Worm (Caenorhabditis elegans): ENCODE results near the gene T03E6.8.

The T03E6.8 gene

ce11 chrV:16621894-16622293, 18.9 kb upstream of the T03E6.8 start:
- TF ChIP-seq ceh-48 (tag; optimal IDR thresholded peaks at IDR 0.05) (no peak), hlh-15 (tag; optimal IDR thresholded peaks at IDR 0.05) (no peak), T23F11.4 (GFP tag; optimal IDR thresholded peaks at IDR 0.05) (no peak), pat-9 (tag; optimal IDR thresholded peaks at IDR 0.05) (peak; percentile 24), sox-4 (tag; optimal IDR thresholded peaks at IDR 0.05) (no peak), rnt-1 (tag; optimal IDR thresholded peaks at IDR 0.05) (no peak), pag-3 (tag; optimal IDR thresholded peaks at IDR 0.05; ENCODE audit: borderline replicate concordance) (no peak), lin-11 (tag; optimal IDR thresholded peaks at IDR 0.05) (peak; percentile 45), ceh-14 (tag; optimal IDR thresholded peaks at IDR 0.05) (no peak), ceh-24 (tag; optimal IDR thresholded peaks at IDR 0.05) (no peak), ceh-31 (tag; optimal IDR thresholded peaks at IDR 0.05) (no peak), madf-2 (tag; optimal IDR thresholded peaks at IDR 0.05) (no peak), elt-2 (tag; optimal IDR thresholded peaks at IDR 0.05) (peak; percentile 26), ztf-16 (tag; optimal IDR thresholded peaks at IDR 0.05) (no peak), hlh-30 (tag; optimal IDR thresholded peaks at IDR 0.05; ENCODE audit: insufficient read depth) (no peak), ceh-6 (GFP tag; optimal IDR thresholded peaks at IDR 0.05) (peak; percentile 57), dve-1 (tag; optimal IDR thresholded peaks at IDR 0.05) (no peak), ama-1 (optimal IDR thresholded peaks at IDR 0.05) (no peak), ttx-3 (tag; optimal IDR thresholded peaks at IDR 0.05) (peak; percentile 56), pros-1 (tag; optimal IDR thresholded peaks at IDR 0.05) (no peak)

ce11 chrV:16620874-16621273, 17.9 kb upstream of the T03E6.8 start, which contains the start of gene Y70C5A.3:
Gene Y70C5A.3 (minus strand): TSS chrV:16620923.
- TF ChIP-seq ceh-19 (GFP tag; optimal IDR thresholded peaks at IDR 0.05), result no peak

DNA sequence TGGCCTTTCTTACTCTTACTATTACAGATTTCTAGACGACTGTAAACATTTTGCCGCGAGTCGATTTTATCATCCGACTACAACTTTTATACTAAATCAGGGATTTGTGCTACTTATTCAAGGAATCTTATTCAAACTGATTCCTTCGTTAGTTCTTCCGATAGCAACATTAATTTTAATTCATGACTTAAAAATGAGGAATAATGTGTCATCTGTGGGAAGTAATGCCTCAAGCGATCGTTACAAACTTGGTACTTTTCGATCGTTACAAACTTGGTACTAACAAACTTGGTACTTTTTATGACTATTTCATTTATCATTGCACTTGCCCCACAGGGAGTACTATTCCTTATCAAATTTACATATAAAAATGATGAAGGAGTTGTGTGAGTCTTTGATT, 14.5 kb upstream of the T03E6.8 start, which contains the start of gene Y70C5A.4:
Gene Y70C5A.4, plus strand, starts transcription at position 301 of the 400 bp plus-strand sequence.
- TF ChIP-seq ceh-45 (GFP tag; IDR thresholded peaks at IDR 0.05) (no peak), tbx-7 (tag; optimal IDR thresholded peaks at IDR 0.05) (no peak), pha-4 (tag; optimal IDR thresholded peaks at IDR 0.05) (no peak), elt-4 (tag; optimal IDR thresholded peaks at IDR 0.05) (no peak), pqm-1 (tag; optimal IDR thresholded peaks at IDR 0.05) (no peak), ttx-3 (tag; optimal IDR thresholded peaks at IDR 0.05) (no peak), tbx-2 (tag; optimal IDR thresholded peaks at IDR 0.05) (no peak)

- TF ChIP-seq hlh-30 (tag; optimal IDR thresholded peaks at IDR 0.05; ENCODE audit: insufficient read depth) (no peak), nhr-11 (tag; optimal IDR thresholded peaks at IDR 0.05) (no peak), unc-55 (GFP tag; optimal IDR thresholded peaks at IDR 0.05) (no peak), rnt-1 (tag; optimal IDR thresholded peaks at IDR 0.05) (no peak), pha-4 (tag; optimal IDR thresholded peaks at IDR 0.05) (no peak), lin-11 (tag; optimal IDR thresholded peaks at IDR 0.05) (no peak)
These were observed 7.9 kb upstream of the T03E6.8 start, which contains the start of gene srw-54 for ce11 chrV:16610791-16611385. Gene srw-54 (plus strand): TSS chrV:16611335.

- TF ChIP-seq ref-2 (tag; optimal IDR thresholded peaks at IDR 0.05), result no peak
- no peak for TF ChIP-seq dve-1 (tag; optimal IDR thresholded peaks at IDR 0.05)
- no peak for TF ChIP-seq rnt-1 (tag; optimal IDR thresholded peaks at IDR 0.05)
- no peak for TF ChIP-seq sox-4 (tag; optimal IDR thresholded peaks at IDR 0.05)
- TF ChIP-seq ceh-9 (tag; optimal IDR thresholded peaks at IDR 0.05), result no peak
- no peak for TF ChIP-seq K02D7.2 (tag; optimal IDR thresholded peaks at IDR 0.05)
- no peak for TF ChIP-seq che-1 (tag; optimal IDR thresholded peaks at IDR 0.05)
These were observed 7.1 kb upstream of the T03E6.8 start for ce11 chrV:16610094-16610493.
